Fruit fly (Drosophila melanogaster) whole organism, embryonic: ENCODE data around the gene DZIP1.

Experiments used
- Atf3 ChIP-seq: fragments of 200-800 bp; sonication (Bioruptor generic); optimal IDR thresholded peaks from 3 replicates; lab custom pipeline; 2016; ENCODE audit warnings: missing biosample characterization, missing genetic modification characterization
- CG10654 ChIP-seq: fragments of 200-800 bp; sonication (Bioruptor generic); optimal IDR thresholded peaks from 2 replicates; lab custom pipeline; 2016; ENCODE audit warnings: missing biosample characterization, missing genetic modification characterization
- CG12104 ChIP-seq: fragments of 200-800 bp; sonication (Bioruptor generic); optimal IDR thresholded peaks from 3 replicates; lab custom pipeline; 2016; ENCODE audit warnings: missing biosample characterization, missing genetic modification characterization
- CG12744 ChIP-seq: fragments of 200-800 bp; sonication (Bioruptor generic); optimal IDR thresholded peaks from 2 replicates; lab custom pipeline; 2016; ENCODE audit warnings: missing biosample characterization, missing genetic modification characterization
- CG14710 ChIP-seq: fragments of 200-800 bp; sonication (Bioruptor generic); optimal IDR thresholded peaks from 3 replicates; lab custom pipeline; 2019; ENCODE audit warnings: missing biosample characterization, mild to moderate bottlenecking, missing genetic modification characterization, moderate library complexity
- CG15514 ChIP-seq: fragments of 200-800 bp; sonication (Bioruptor generic); optimal IDR thresholded peaks from 3 replicates; lab custom pipeline; 2017; ENCODE audit warnings: missing biosample characterization, missing genetic modification characterization, mild to moderate bottlenecking, moderate library complexity, missing genetic modification reagents
- CG1602 ChIP-seq: fragments of 200-800 bp; sonication (Bioruptor generic); optimal IDR thresholded peaks from 3 replicates; lab custom pipeline; 2016; ENCODE audit warnings: missing biosample characterization, missing genetic modification characterization
- CG16779 ChIP-seq: fragments of 200-800 bp; sonication (Bioruptor generic); IDR thresholded peaks from 2 replicates; pipeline ENCODE4 v1.3.6; 2022; ENCODE audit warnings: missing biosample characterization, missing genetic modification characterization
- CG16815 ChIP-seq: fragments of 200-800 bp; sonication (Bioruptor generic); optimal IDR thresholded peaks from 3 replicates; lab custom pipeline; 2017; ENCODE audit warnings: missing biosample characterization, mild to moderate bottlenecking, missing genetic modification characterization
- CG18619 ChIP-seq: fragments of 200-800 bp; sonication (Bioruptor generic); optimal IDR thresholded peaks from 3 replicates; lab custom pipeline; 2017; ENCODE audit warnings: missing biosample characterization, mild to moderate bottlenecking, missing genetic modification characterization
- CG2678 ChIP-seq: fragments of 200-800 bp; sonication (Bioruptor generic); optimal IDR thresholded peaks from 3 replicates; lab custom pipeline; 2019; ENCODE audit warnings: missing biosample characterization, mild to moderate bottlenecking, missing genetic modification characterization, moderate library complexity
- CG2712 ChIP-seq: fragments of 200-800 bp; optimal IDR thresholded peaks from 3 replicates; lab custom pipeline; 2019; ENCODE audit warnings: missing biosample characterization, mild to moderate bottlenecking, missing genetic modification characterization, moderate library complexity
- CG2875 ChIP-seq: fragments of 200-800 bp; sonication (Bioruptor generic); optimal IDR thresholded peaks from 2 replicates; lab custom pipeline; 2017; ENCODE audit warnings: missing biosample characterization, mild to moderate bottlenecking, missing genetic modification characterization, missing genetic modification reagents
- CG3838 ChIP-seq: fragments of 200-800 bp; sonication (Bioruptor generic); optimal IDR thresholded peaks from 3 replicates; lab custom pipeline; 2016; ENCODE audit warnings: missing biosample characterization, missing genetic modification characterization
- CG4617 ChIP-seq: fragments of 200-800 bp; sonication (Bioruptor generic); optimal IDR thresholded peaks from 3 replicates; lab custom pipeline; 2016; ENCODE audit warnings: missing biosample characterization, missing genetic modification characterization, borderline replicate concordance
- CG7357 ChIP-seq: fragments of 200-800 bp; sonication (Bioruptor generic); IDR thresholded peaks from 3 replicates; pipeline ENCODE4 v1.3.6; 2022; ENCODE audit warnings: missing biosample characterization, missing genetic modification characterization
- CG8290 ChIP-seq, 3 experiments: fragments of 200-800 bp; sonication (Bioruptor generic); optimal IDR thresholded peaks; 2 replicates each; lab custom pipeline; 2016 to 2019; ENCODE audit warnings: missing biosample characterization in 3 of 3, missing genetic modification characterization in 3 of 3, mild to moderate bottlenecking in 2 of 3, moderate library complexity in 1 of 3
- Dbx ChIP-seq: fragments of 200-800 bp; sonication (Bioruptor generic); IDR thresholded peaks from 3 replicates; pipeline ENCODE4 v1.3.6; 2022; ENCODE audit warnings: missing biosample characterization, missing genetic modification characterization
- ERR ChIP-seq: fragments of 200-800 bp; sonication (Bioruptor generic); optimal IDR thresholded peaks from 2 replicates; lab custom pipeline; 2016; ENCODE audit warnings: missing biosample characterization, missing genetic modification characterization
- NC2α ChIP-seq: fragments of 200-800 bp; sonication (Bioruptor generic); optimal IDR thresholded peaks from 2 replicates; lab custom pipeline; 2016; ENCODE audit warnings: missing biosample characterization, missing genetic modification characterization
- Nf-YC ChIP-seq: fragments of 200-800 bp; optimal IDR thresholded peaks from 3 replicates; lab custom pipeline; 2019; ENCODE audit warnings: missing biosample characterization, mild to moderate bottlenecking, missing genetic modification characterization, moderate library complexity
- YL-1 ChIP-seq: fragments of 200-800 bp; sonication (Bioruptor generic); optimal IDR thresholded peaks from 3 replicates; lab custom pipeline; 2017; ENCODE audit warnings: missing biosample characterization, mild to moderate bottlenecking, missing genetic modification characterization
- bsh ChIP-seq, 2 experiments: fragments of 200-800 bp; sonication (Bioruptor generic); optimal IDR thresholded peaks; 2 replicates each; lab custom pipeline; 2017 to 2018; ENCODE audit warnings: mild to moderate bottlenecking in 2 of 2, missing biosample characterization in 2 of 2, missing genetic modification characterization in 2 of 2, moderate library complexity in 1 of 2
- eve ChIP-seq, 2 experiments: fragments of >200 bp; optimal IDR thresholded peaks; 2 replicates each; lab custom pipeline; 2017; ENCODE audit warnings: missing biosample characterization in 2 of 2, missing genetic modification characterization in 2 of 2
- h ChIP-seq: fragments of >200 bp; optimal IDR thresholded peaks from 2 replicates; lab custom pipeline; 2017
- ken ChIP-seq: fragments of 200-800 bp; sonication (Bioruptor generic); IDR thresholded peaks from 3 replicates; pipeline ENCODE4 v1.3.6; 2022; ENCODE audit warnings: missing biosample characterization, missing genetic modification characterization
- lmd ChIP-seq: fragments of 200-800 bp; sonication (Bioruptor generic); IDR thresholded peaks from 2 replicates; pipeline ENCODE4 v1.3.6; 2022; ENCODE audit warnings: missing biosample characterization, missing genetic modification characterization
- luna ChIP-seq: fragments of 200-800 bp; sonication (Bioruptor generic); optimal IDR thresholded peaks from 2 replicates; lab custom pipeline; 2016; ENCODE audit warnings: missing biosample characterization, missing genetic modification characterization
- onecut ChIP-seq: fragments of 200-800 bp; sonication (Bioruptor generic); IDR thresholded peaks from 2 replicates; pipeline ENCODE4 v1.3.6; 2022; ENCODE audit warnings: missing biosample characterization, missing genetic modification characterization
- pan ChIP-seq, 4 experiments: fragments of >200 bp in 3 of 4; fragments of 200-800 bp in 1 of 4; sonication (Bioruptor generic) in 1 of 4; optimal IDR thresholded peaks in 3 of 4; IDR thresholded peaks in 1 of 4; 2 replicates each; pipeline versions ENCODE4 v1.3.6 to Lab custom; 2017 to 2022; ENCODE audit warnings: missing biosample characterization in 2 of 4, missing genetic modification characterization in 2 of 4, mixed read lengths in 1 of 4
- pb ChIP-seq: fragments of 200-800 bp; sonication (Bioruptor generic); optimal IDR thresholded peaks from 3 replicates; lab custom pipeline; 2016; ENCODE audit warnings: missing biosample characterization, missing genetic modification characterization
- phol ChIP-seq: fragments of 200-800 bp; sonication (Bioruptor generic); optimal IDR thresholded peaks from 3 replicates; lab custom pipeline; 2018; ENCODE audit warnings: missing biosample characterization, mild to moderate bottlenecking, missing genetic modification characterization, moderate library complexity
- pum ChIP-seq: fragments of 200-800 bp; sonication (Bioruptor generic); optimal IDR thresholded peaks from 2 replicates; lab custom pipeline; 2016; ENCODE audit warnings: missing biosample characterization, missing genetic modification characterization
- row ChIP-seq: fragments of 200-800 bp; sonication (Bioruptor generic); IDR thresholded peaks from 3 replicates; pipeline ENCODE4 v1.3.6; 2022; ENCODE audit warnings: missing biosample characterization, missing genetic modification characterization
- schlank ChIP-seq: fragments of 200-800 bp; sonication (Bioruptor generic); optimal IDR thresholded peaks from 2 replicates; lab custom pipeline; 2018; ENCODE audit warnings: missing biosample characterization, mild to moderate bottlenecking, missing genetic modification characterization
- sob ChIP-seq: fragments of 200-800 bp; sonication (Bioruptor generic); IDR thresholded peaks from 2 replicates; pipeline ENCODE4 v1.3.6; 2022; ENCODE audit warnings: missing biosample characterization, missing genetic modification characterization
- trem ChIP-seq: fragments of 200-800 bp; optimal IDR thresholded peaks from 3 replicates; lab custom pipeline; 2019; ENCODE audit warnings: missing biosample characterization, mild to moderate bottlenecking, missing genetic modification characterization, moderate library complexity
- vfl ChIP-seq: fragments of 200-800 bp; sonication (Bioruptor generic); optimal IDR thresholded peaks from 2 replicates; lab custom pipeline; 2016; ENCODE audit warnings: missing biosample characterization, missing genetic modification characterization
- vvl ChIP-seq: fragments of 200-800 bp; sonication (Bioruptor generic); IDR thresholded peaks from 2 replicates; pipeline ENCODE4 v1.3.6; 2022; ENCODE audit warnings: missing biosample characterization, missing genetic modification characterization
- zen ChIP-seq: fragments of 200-800 bp; sonication (Bioruptor generic); optimal IDR thresholded peaks from 3 replicates; lab custom pipeline; 2018; ENCODE audit warnings: missing biosample characterization, mild to moderate bottlenecking, missing genetic modification characterization, moderate library complexity

Gene DZIP1

dm6 chr3R:24524426-24524974 is 9.4 kb downstream of the DZIP1 start, which contains the start of gene Jhbp12 (continued):
- TF ChIP-seq CG16815 (GFP tag; lab: Kevin White, UChicago), result no peak
- TF ChIP-seq CG15514, result peak; percentile 51
- no peak for TF ChIP-seq CG4617 (GFP tag; lab: Kevin White, UChicago)
- TF ChIP-seq trem (tag; lab: Kevin White, UChicago), result no peak
- TF ChIP-seq Atf3 (GFP tag; lab: Kevin White, UChicago), result no peak
- no peak for TF ChIP-seq zen (tag; lab: Kevin White, UChicago)
- TF ChIP-seq CG10654 (GFP tag; lab: Kevin White, UChicago), result no peak
- no peak for TF ChIP-seq lmd (GFP tag; lab: Robert Waterston, UW)
- no peak for TF ChIP-seq pum (GFP tag; lab: Kevin White, UChicago)
- no peak for TF ChIP-seq CG14710 (tag; lab: Kevin White, UChicago)
- TF ChIP-seq CG1602 (GFP tag; lab: Kevin White, UChicago), result no peak
- no peak for TF ChIP-seq CG7357 (GFP tag; lab: Robert Waterston, UW)
- no peak for TF ChIP-seq h (lab: Kevin White, UChicago)
- TF ChIP-seq onecut (GFP tag; lab: Robert Waterston, UW), result peak; percentile 46; the same call in 1 of the 2 replicates
- TF ChIP-seq eve (GFP tag; optimal IDR thresholded peaks at IDR 0.05; lab: Kevin White, UChicago), result no peak
- TF ChIP-seq luna (GFP tag; lab: Kevin White, UChicago), result no peak
- TF ChIP-seq phol (tag; lab: Kevin White, UChicago), result no peak
- TF ChIP-seq CG12744, result no peak
- TF ChIP-seq ken (GFP tag; lab: Robert Waterston, UW), result no peak
- TF ChIP-seq pb (GFP tag; lab: Kevin White, UChicago), result no peak
- no peak for TF ChIP-seq CG2875 (GFP tag; lab: Kevin White, UChicago)
- TF ChIP-seq YL-1, result no peak
- no peak for TF ChIP-seq CG12104
- TF ChIP-seq schlank (tag; lab: Kevin White, UChicago), result no peak
- TF ChIP-seq row (GFP tag; lab: Robert Waterston, UW), result no peak
- TF ChIP-seq NC2α (GFP tag; lab: Kevin White, UChicago), result no peak
- TF ChIP-seq Nf-YC (tag; lab: Kevin White, UChicago), result peak; percentile 14
- no peak for TF ChIP-seq CG16779 (GFP tag; lab: Robert Waterston, UW)
- no peak for TF ChIP-seq CG3838 (GFP tag; lab: Kevin White, UChicago)
- TF ChIP-seq Dbx (GFP tag; lab: Robert Waterston, UW), result no peak
- TF ChIP-seq pan (optimal IDR thresholded peaks at IDR 0.05; lab: Kevin White, UChicago), result no peak
- no peak for TF ChIP-seq pan (GFP tag; optimal IDR thresholded peaks at IDR 0.05 in 1 of 2, IDR thresholded peaks at IDR 0.05 in 1 of 2)
- no peak for TF ChIP-seq CG18619 (GFP tag; lab: Kevin White, UChicago)
- no peak for TF ChIP-seq ERR (GFP tag; lab: Kevin White, UChicago)
- no peak for TF ChIP-seq CG2712
- 0 out of 2 replicates have a peak, but pooled peaks have one; percentile 27 for TF ChIP-seq vvl (GFP tag; lab: Robert Waterston, UW)
- no peak for TF ChIP-seq bsh (GFP tag; optimal IDR thresholded peaks at IDR 0.05; lab: Kevin White, UChicago)
- TF ChIP-seq sob (GFP tag; lab: Robert Waterston, UW), result no peak
- TF ChIP-seq vfl (GFP tag; lab: Kevin White, UChicago), result no peak
- no peak for TF ChIP-seq CG2678 (tag; lab: Kevin White, UChicago)
- TF ChIP-seq CG8290 (GFP tag; optimal IDR thresholded peaks at IDR 0.05; lab: Kevin White, UChicago), result no peak
- TF ChIP-seq CG8290 (tag; optimal IDR thresholded peaks at IDR 0.05; lab: Kevin White, UChicago), result peak in 1 of 2 experiments; percentile 6
